Fruit fly (Drosophila melanogaster) whole organism, embryonic: ENCODE measurements around the gene CG2224.

ENCODE experiments used
- Blimp-1 ChIP-seq: fragments of 200-800 bp; sonication (Bioruptor generic); optimal IDR thresholded peaks from 3 replicates; lab custom pipeline; 2018; ENCODE audit warnings: missing biosample characterization, missing genetic modification characterization, mild to moderate bottlenecking, moderate library complexity, missing genetic modification reagents
- CG11398 ChIP-seq: fragments of 200-800 bp; sonication (Bioruptor generic); optimal IDR thresholded peaks from 2 replicates; lab custom pipeline; 2016; ENCODE audit warnings: missing biosample characterization, missing genetic modification characterization
- CG11695 ChIP-seq: fragments of 200-800 bp; sonication (Bioruptor generic); IDR thresholded peaks from 3 replicates; pipeline ENCODE4 v1.3.6; 2022; ENCODE audit warnings: missing biosample characterization, missing genetic modification characterization
- CG12236 ChIP-seq: fragments of 200-800 bp; sonication (Bioruptor generic); optimal IDR thresholded peaks from 2 replicates; lab custom pipeline; 2016; ENCODE audit warnings: missing biosample characterization, missing genetic modification characterization
- CG12744 ChIP-seq: fragments of 200-800 bp; sonication (Bioruptor generic); optimal IDR thresholded peaks from 2 replicates; lab custom pipeline; 2016; ENCODE audit warnings: missing biosample characterization, missing genetic modification characterization
- CG16863 ChIP-seq: fragments of 200-800 bp; sonication (Bioruptor generic); optimal IDR thresholded peaks from 3 replicates; lab custom pipeline; 2016; ENCODE audit warnings: missing biosample characterization, missing genetic modification characterization
- CG17359 ChIP-seq: fragments of 200-800 bp; sonication (Bioruptor generic); optimal IDR thresholded peaks from 3 replicates; lab custom pipeline; 2018; ENCODE audit warnings: missing biosample characterization, mild to moderate bottlenecking, missing genetic modification characterization, moderate library complexity
- CG17612 ChIP-seq: fragments of 200-800 bp; sonication (Bioruptor generic); IDR thresholded peaks from 2 replicates; pipeline ENCODE4 v1.3.6; 2022; ENCODE audit warnings: missing biosample characterization, missing genetic modification characterization
- CG1832 ChIP-seq: fragments of 200-800 bp; sonication (Bioruptor generic); optimal IDR thresholded peaks from 2 replicates; lab custom pipeline; 2017; ENCODE audit warnings: missing biosample characterization, mild to moderate bottlenecking, missing genetic modification characterization, inconsistent platforms
- CG2202 ChIP-seq: fragments of 200-800 bp; sonication (Bioruptor generic); optimal IDR thresholded peaks from 2 replicates; lab custom pipeline; 2018; ENCODE audit warnings: missing biosample characterization, mild to moderate bottlenecking, missing genetic modification characterization
- CG3847 ChIP-seq: fragments of 200-800 bp; sonication (Bioruptor generic); IDR thresholded peaks from 2 replicates; pipeline ENCODE4 v1.3.6; 2022; ENCODE audit warnings: missing biosample characterization, missing genetic modification characterization
- CG43689 ChIP-seq: fragments of 200-800 bp; sonication (Bioruptor generic); IDR thresholded peaks from 2 replicates; pipeline ENCODE4 v1.3.6; 2022; ENCODE audit warnings: missing biosample characterization, missing genetic modification characterization
- CG6683 ChIP-seq: fragments of 200-800 bp; sonication (Bioruptor generic); optimal IDR thresholded peaks from 2 replicates; lab custom pipeline; 2017; ENCODE audit warnings: missing biosample characterization, mild to moderate bottlenecking, missing genetic modification characterization, missing genetic modification reagents
- CG6791 ChIP-seq: fragments of 200-800 bp; sonication (Bioruptor generic); IDR thresholded peaks from 3 replicates; pipeline ENCODE4 v1.3.6; 2022; ENCODE audit warnings: missing biosample characterization, missing genetic modification characterization; ENCODE audit not compliant: partially characterized antibody
- CG8765 ChIP-seq: fragments of 200-800 bp; sonication (Bioruptor generic); IDR thresholded peaks from 2 replicates; pipeline ENCODE4 v1.3.6; 2022; ENCODE audit warnings: missing biosample characterization, missing genetic modification characterization
- CG9876 ChIP-seq: fragments of 200-800 bp; sonication (Bioruptor generic); optimal IDR thresholded peaks from 2 replicates; lab custom pipeline; 2016; ENCODE audit warnings: missing biosample characterization, missing genetic modification characterization
- D19A ChIP-seq: fragments of 200-800 bp; optimal IDR thresholded peaks from 3 replicates; lab custom pipeline; 2019; ENCODE audit warnings: missing biosample characterization, mild to moderate bottlenecking, missing genetic modification characterization, moderate library complexity
- Deaf1 ChIP-seq: fragments of 200-800 bp; optimal IDR thresholded peaks from 3 replicates; lab custom pipeline; 2019; ENCODE audit warnings: missing biosample characterization, mild to moderate bottlenecking, missing genetic modification characterization, moderate library complexity
- Dll ChIP-seq: fragments of 200-800 bp; sonication (Bioruptor generic); IDR thresholded peaks from 4 replicates; pipeline ENCODE4 v1.3.6; 2022; ENCODE audit warnings: missing biosample characterization, missing genetic modification characterization; ENCODE audit not compliant: partially characterized antibody
- Hr78 ChIP-seq, 2 experiments: fragments of 200-800 bp in 1 of 2; fragments of >200 bp in 1 of 2; sonication (Bioruptor generic) in 1 of 2; optimal IDR thresholded peaks; 2 replicates each; lab custom pipeline; 2017 to 2019; ENCODE audit warnings: missing biosample characterization in 2 of 2, missing genetic modification characterization in 2 of 2, mild to moderate bottlenecking in 1 of 2, moderate library complexity in 1 of 2
- MTF-1 ChIP-seq: fragments of 200-800 bp; sonication (Bioruptor generic); optimal IDR thresholded peaks from 2 replicates; lab custom pipeline; 2018; ENCODE audit warnings: missing biosample characterization, mild to moderate bottlenecking, missing genetic modification characterization, borderline replicate concordance
- Max ChIP-seq: fragments of 200-800 bp; sonication (Bioruptor generic); optimal IDR thresholded peaks from 2 replicates; lab custom pipeline; 2016; ENCODE audit warnings: missing biosample characterization, mild to moderate bottlenecking, missing genetic modification characterization
- NFAT ChIP-seq: fragments of 200-800 bp; sonication (Bioruptor generic); IDR thresholded peaks from 2 replicates; pipeline ENCODE4 v1.3.6; 2022; ENCODE audit warnings: missing biosample characterization, missing genetic modification characterization
- NK7.1 ChIP-seq: fragments of 200-800 bp; sonication (Bioruptor generic); optimal IDR thresholded peaks from 3 replicates; lab custom pipeline; 2016; ENCODE audit warnings: missing biosample characterization, missing genetic modification characterization
- Pdp1 ChIP-seq, 2 experiments: fragments of 200-800 bp; sonication (Bioruptor generic); optimal IDR thresholded peaks; 3 replicates each; lab custom pipeline; 2016; ENCODE audit warnings: missing biosample characterization in 2 of 2, missing genetic modification characterization in 2 of 2, mild to moderate bottlenecking in 1 of 2, moderate library complexity in 1 of 2
- Sin3A ChIP-seq: fragments of >200 bp; optimal IDR thresholded peaks from 2 replicates; lab custom pipeline; 2018
- Sox102F ChIP-seq: fragments of 200-800 bp; sonication (Bioruptor generic); optimal IDR thresholded peaks from 2 replicates; lab custom pipeline; 2018; ENCODE audit warnings: missing biosample characterization, mild to moderate bottlenecking, missing genetic modification characterization, moderate library complexity
- cas ChIP-seq: fragments of 200-800 bp; sonication (Bioruptor generic); IDR thresholded peaks from 2 replicates; pipeline ENCODE4 v1.3.6; 2022; ENCODE audit warnings: missing biosample characterization, missing genetic modification characterization
- crp ChIP-seq, 2 experiments: fragments of 200-800 bp; sonication (Bioruptor generic); optimal IDR thresholded peaks; 2 replicates in 1 of 2; 3 replicates in 1 of 2; lab custom pipeline; 2017; ENCODE audit warnings: missing biosample characterization in 2 of 2, missing genetic modification characterization in 2 of 2, mild to moderate bottlenecking in 1 of 2, moderate library complexity in 1 of 2
- dati ChIP-seq: fragments of 200-800 bp; sonication (Bioruptor generic); IDR thresholded peaks from 2 replicates; pipeline ENCODE4 v1.3.6; 2022; ENCODE audit warnings: missing biosample characterization, missing genetic modification characterization
- dimm ChIP-seq: fragments of 200-800 bp; sonication (Bioruptor generic); IDR thresholded peaks from 2 replicates; pipeline ENCODE4 v1.3.6; 2022; ENCODE audit warnings: missing biosample characterization, missing genetic modification characterization
- dm ChIP-seq: fragments of 200-800 bp; sonication (Bioruptor generic); optimal IDR thresholded peaks from 3 replicates; lab custom pipeline; 2016; ENCODE audit warnings: missing biosample characterization, missing genetic modification characterization
- exex ChIP-seq: fragments of 200-800 bp; sonication (Bioruptor generic); optimal IDR thresholded peaks from 4 replicates; lab custom pipeline; 2018; ENCODE audit warnings: missing biosample characterization, mild to moderate bottlenecking, missing genetic modification characterization, moderate library complexity
- fd102C ChIP-seq: fragments of 200-800 bp; sonication (Bioruptor generic); optimal IDR thresholded peaks from 2 replicates; lab custom pipeline; 2018; ENCODE audit warnings: missing biosample characterization, mild to moderate bottlenecking, missing genetic modification characterization, moderate library complexity
- grn ChIP-seq: fragments of 200-800 bp; sonication (Bioruptor generic); optimal IDR thresholded peaks from 3 replicates; lab custom pipeline; 2017; ENCODE audit warnings: missing biosample characterization, missing genetic modification characterization
- gro ChIP-seq: fragments of 200-800 bp; sonication (Bioruptor generic); optimal IDR thresholded peaks from 2 replicates; lab custom pipeline; 2016; ENCODE audit warnings: missing biosample characterization, missing genetic modification characterization
- h ChIP-seq: fragments of >200 bp; optimal IDR thresholded peaks from 2 replicates; lab custom pipeline; 2017
- her ChIP-seq: fragments of 200-800 bp; sonication (Bioruptor generic); optimal IDR thresholded peaks from 2 replicates; lab custom pipeline; 2016; ENCODE audit warnings: missing biosample characterization, missing genetic modification characterization
- kay ChIP-seq: fragments of 200-800 bp; sonication (Bioruptor generic); optimal IDR thresholded peaks from 2 replicates; lab custom pipeline; 2016; ENCODE audit warnings: missing biosample characterization, missing genetic modification characterization
- kni ChIP-seq: fragments of 200-800 bp; sonication (Bioruptor generic); optimal IDR thresholded peaks from 3 replicates; lab custom pipeline; 2017; ENCODE audit warnings: mild to moderate bottlenecking, missing biosample characterization, missing genetic modification reagents, missing genetic modification characterization
- lilli ChIP-seq: fragments of 200-800 bp; sonication (Bioruptor generic); optimal IDR thresholded peaks from 3 replicates; lab custom pipeline; 2016; ENCODE audit warnings: missing biosample characterization, missing genetic modification characterization
- mld ChIP-seq: fragments of 200-800 bp; sonication (Bioruptor generic); IDR thresholded peaks from 3 replicates; pipeline ENCODE4 v1.3.6; 2022; ENCODE audit warnings: missing biosample characterization, missing genetic modification characterization; ENCODE audit not compliant: partially characterized antibody
- nerfin-1 ChIP-seq: fragments of 200-800 bp; sonication (Bioruptor generic); optimal IDR thresholded peaks from 3 replicates; lab custom pipeline; 2019; ENCODE audit warnings: missing biosample characterization, mild to moderate bottlenecking, missing genetic modification characterization, moderate library complexity
- nmo ChIP-seq: fragments of 200-800 bp; sonication (Bioruptor generic); optimal IDR thresholded peaks from 2 replicates; lab custom pipeline; 2018; ENCODE audit warnings: missing biosample characterization, mild to moderate bottlenecking, missing genetic modification characterization, moderate library complexity
- pho ChIP-seq: fragments of 200-800 bp; sonication (Bioruptor generic); optimal IDR thresholded peaks from 2 replicates; lab custom pipeline; 2016; ENCODE audit warnings: missing biosample characterization, missing genetic modification characterization
- pros ChIP-seq: fragments of 200-800 bp; sonication (Bioruptor generic); optimal IDR thresholded peaks from 3 replicates; lab custom pipeline; 2019; ENCODE audit warnings: missing biosample characterization, mild to moderate bottlenecking, missing genetic modification characterization, moderate library complexity
- pum ChIP-seq: fragments of 200-800 bp; sonication (Bioruptor generic); optimal IDR thresholded peaks from 2 replicates; lab custom pipeline; 2016; ENCODE audit warnings: missing biosample characterization, missing genetic modification characterization
- pzg ChIP-seq: fragments of 200-800 bp; sonication (Bioruptor generic); optimal IDR thresholded peaks from 3 replicates; lab custom pipeline; 2018; ENCODE audit warnings: missing biosample characterization, mild to moderate bottlenecking, missing genetic modification characterization, moderate library complexity
- sc ChIP-seq, 3 experiments: fragments of >200 bp in 2 of 3; fragments of 200-800 bp in 1 of 3; sonication (Bioruptor generic) in 1 of 3; optimal IDR thresholded peaks; 2 replicates in 2 of 3; 3 replicates in 1 of 3; lab custom pipeline; 2017; ENCODE audit warnings: mild to moderate bottlenecking in 1 of 3, missing biosample characterization in 1 of 3, missing genetic modification characterization in 1 of 3, missing genetic modification reagents in 1 of 3
- tap ChIP-seq: fragments of 200-800 bp; optimal IDR thresholded peaks from 3 replicates; lab custom pipeline; 2019; ENCODE audit warnings: missing biosample characterization, mild to moderate bottlenecking, missing genetic modification characterization, moderate library complexity

The CG2224 gene

dm6 chr3R:30413795-30414194, 45.3 kb downstream of the CG2224 start (continued):
- TF ChIP-seq CG2202 (tag; lab: Kevin White, UChicago): peak; percentile 31
- no peak for TF ChIP-seq CG43689
- no peak for TF ChIP-seq gro
- TF ChIP-seq exex (tag; lab: Kevin White, UChicago): no peak
- no peak for TF ChIP-seq Deaf1 (tag; lab: Kevin White, UChicago)
- TF ChIP-seq Pdp1 (GFP tag; optimal IDR thresholded peaks at IDR 0.05; lab: Kevin White, UChicago): peak in 1 of 2 experiments; percentile 61
- TF ChIP-seq nmo (GFP tag; lab: Kevin White, UChicago): peak; percentile 70
- no peak for TF ChIP-seq CG1832 (GFP tag; lab: Kevin White, UChicago)
- TF ChIP-seq lilli (GFP tag; lab: Kevin White, UChicago): no peak
- no peak for TF ChIP-seq CG11398
- TF ChIP-seq pzg: no peak
- peak; percentile 56; the same call in 1 of the 2 replicates for TF ChIP-seq CG8765 (GFP tag; lab: Robert Waterston, UW)
- TF ChIP-seq Hr78 (GFP tag; optimal IDR thresholded peaks at IDR 0.05; lab: Kevin White, UChicago): no peak
- TF ChIP-seq crp (GFP tag; optimal IDR thresholded peaks at IDR 0.05; lab: Kevin White, UChicago): no peak
- no peak for TF ChIP-seq CG12744 (GFP tag; lab: Kevin White, UChicago)
- TF ChIP-seq nerfin-1 (tag; lab: Kevin White, UChicago): peak; percentile 36
- TF ChIP-seq CG17359 (tag; lab: Kevin White, UChicago): peak; percentile 66
- no peak for TF ChIP-seq sc (optimal IDR thresholded peaks at IDR 0.05; lab: Kevin White, UChicago)
- no peak for TF ChIP-seq sc (GFP tag; optimal IDR thresholded peaks at IDR 0.05; lab: Kevin White, UChicago)
- TF ChIP-seq CG9876: no peak
- no peak for TF ChIP-seq Dll (GFP tag; lab: Robert Waterston, UW)
- no peak for TF ChIP-seq cas (GFP tag; lab: Robert Waterston, UW)
- TF ChIP-seq CG3847 (GFP tag; lab: Robert Waterston, UW): no peak
- TF ChIP-seq pum (GFP tag; lab: Kevin White, UChicago): peak; percentile 12
- TF ChIP-seq Max (GFP tag; lab: Kevin White, UChicago): no peak
- no peak for TF ChIP-seq NK7.1
- no peak for TF ChIP-seq dm (GFP tag; lab: Kevin White, UChicago)
- 0 out of 2 replicates have a peak, but pooled peaks have one; percentile 29 for TF ChIP-seq NFAT (GFP tag; lab: Robert Waterston, UW)
- TF ChIP-seq Blimp-1 (GFP tag; lab: Kevin White, UChicago): peak; percentile 72
- TF ChIP-seq her (GFP tag; lab: Kevin White, UChicago): no peak
- TF ChIP-seq CG12236 (GFP tag; lab: Kevin White, UChicago): peak; percentile 38
- TF ChIP-seq fd102C: no peak
- TF ChIP-seq CG16863 (GFP tag; lab: Kevin White, UChicago): peak; percentile 45
- TF ChIP-seq CG6683 (GFP tag; lab: Kevin White, UChicago): no peak
- peak; percentile 17 for TF ChIP-seq tap (tag; lab: Kevin White, UChicago)
- TF ChIP-seq CG17612 (GFP tag; lab: Robert Waterston, UW): peak; percentile 39; the same call in 1 of the 2 replicates
- TF ChIP-seq D19A: peak; percentile 16
- peak; percentile 73 for TF ChIP-seq Sox102F
- TF ChIP-seq CG11695 (GFP tag; lab: Robert Waterston, UW): peak; percentile 53; the same call in 1 of the 3 replicates
- TF ChIP-seq dati (GFP tag; lab: Robert Waterston, UW): no peak
- no peak for TF ChIP-seq grn (GFP tag; lab: Kevin White, UChicago)
- TF ChIP-seq dimm (GFP tag; lab: Robert Waterston, UW): no peak
- no peak for TF ChIP-seq kay (GFP tag; lab: Kevin White, UChicago)
- TF ChIP-seq pros (GFP tag; lab: Kevin White, UChicago): no peak
- no peak for TF ChIP-seq Sin3A (lab: Kevin White, UChicago)
- no peak for TF ChIP-seq pho (GFP tag; lab: Kevin White, UChicago)
- TF ChIP-seq mld (GFP tag; lab: Robert Waterston, UW): no peak
- no peak for TF ChIP-seq MTF-1 (GFP tag; lab: Kevin White, UChicago)
- TF ChIP-seq CG6791 (GFP tag; lab: Robert Waterston, UW): no peak
- TF ChIP-seq h: no peak
- no peak for TF ChIP-seq kni (GFP tag; lab: Kevin White, UChicago)
